Worm (Caenorhabditis elegans) whole organism, midembryonic: ENCODE results near the gene T14B4.20.

Experiments
- T22C8.4 ChIP-seq: fragments of 200-800 bp; sonication (Bioruptor generic); IDR thresholded peaks from 2 replicates; pipeline ENCODE4 v1.3.6; 2022; ENCODE audit warnings: missing genetic modification characterization, missing compliant biosample characterization
- cog-1 ChIP-seq: sonication (generic microtip); optimal IDR thresholded peaks from 2 replicates; lab custom pipeline; 2016; ENCODE audit warnings: missing genetic modification characterization, missing compliant biosample characterization
- flt-1 ChIP-seq: fragments of 200-800 bp; sonication (Bioruptor generic); IDR thresholded peaks from 2 replicates; pipeline ENCODE4 v1.3.6; 2022; ENCODE audit warnings: missing genetic modification characterization, missing compliant biosample characterization
- klf-2 ChIP-seq: fragments of 200-800 bp; sonication (Bioruptor generic); conservative IDR thresholded peaks from 2 replicates; pipeline ENCODE4 v1.3.6; 2022; ENCODE audit warnings: missing genetic modification reagents, missing genetic modification characterization, missing compliant biosample characterization
- med-1 ChIP-seq: sonication (generic microtip); optimal IDR thresholded peaks from 2 replicates; lab custom pipeline; 2017; ENCODE audit warnings: missing genetic modification characterization, mild to moderate bottlenecking, missing compliant biosample characterization, antibody characterized with exemption, missing genetic modification reagents; ENCODE audit not compliant: insufficient read depth
- ref-1 ChIP-seq: fragments of 200-800 bp; sonication (Bioruptor generic); conservative IDR thresholded peaks from 2 replicates; pipeline ENCODE4 v1.3.6; 2022; ENCODE audit warnings: missing genetic modification reagents, missing genetic modification characterization, missing compliant biosample characterization
- tab-1 ChIP-seq: fragments of 200-800 bp; sonication (Bioruptor generic); IDR thresholded peaks from 2 replicates; pipeline ENCODE4 v1.3.6; 2022; ENCODE audit warnings: missing genetic modification characterization, missing compliant biosample characterization
- ztf-23 ChIP-seq: fragments of 200-800 bp; sonication (Bioruptor generic); IDR thresholded peaks from 2 replicates; pipeline ENCODE4 v1.3.6; 2022; ENCODE audit warnings: missing genetic modification reagents, missing genetic modification characterization, missing compliant biosample characterization
- ztf-29 ChIP-seq: fragments of 200-800 bp; sonication (Bioruptor generic); IDR thresholded peaks from 2 replicates; pipeline ENCODE4 v1.3.6; 2022; ENCODE audit warnings: missing genetic modification reagents, missing genetic modification characterization, missing compliant biosample characterization

DNA sequence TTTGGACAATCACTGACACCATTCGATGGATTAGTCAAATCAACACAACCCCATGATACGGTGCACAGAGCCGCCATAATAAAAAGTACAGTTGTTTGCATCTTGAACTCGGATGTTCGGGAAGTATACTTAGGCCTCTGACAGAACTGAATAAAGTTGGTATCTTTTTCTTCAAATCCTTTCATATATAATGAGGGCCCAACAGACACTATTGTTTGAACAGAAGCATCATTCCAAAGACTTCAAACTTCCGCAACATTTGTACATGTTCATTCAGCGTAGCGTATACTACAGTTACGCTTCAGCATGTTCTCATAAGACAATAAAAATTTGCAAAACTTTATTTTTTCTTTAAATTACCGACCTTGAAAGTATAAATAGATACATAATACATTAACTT lies 35.3 kb downstream of the T14B4.20 start, which contains the start of gene F41G3.19:
- TF ChIP-seq tab-1 (GFP tag; lab: Robert Waterston, UW), result no peak
- no peak for TF ChIP-seq flt-1 (GFP tag; lab: Robert Waterston, UW)
- no peak for TF ChIP-seq klf-2
- TF ChIP-seq cog-1 (tag; lab: Kevin White, UChicago), result no peak
- no peak for TF ChIP-seq T22C8.4 (GFP tag; lab: Robert Waterston, UW)
- no peak for TF ChIP-seq med-1
- TF ChIP-seq ztf-29 (GFP tag; lab: Robert Waterston, UW), result no peak
- no peak for TF ChIP-seq ref-1 (GFP tag; lab: Robert Waterston, UW)
- TF ChIP-seq ztf-23, result no peak
